Worm (Caenorhabditis elegans): Measurements from ENCODE around the gene paf-2.

paf-2 gene

ce11 chrX:4289805-4290204, 7.7 kb downstream of the paf-2 start:
- TF ChIP-seq unc-62 (GFP tag; optimal IDR thresholded peaks at IDR 0.05), result no peak

ce11 chrX:4285669-4286174, 11.8 kb downstream of the paf-2 start, which contains the start of gene cka-2:
cka-2 (plus strand) TSS chrX:4286124.
- no peak for TF ChIP-seq unc-62 (GFP tag; optimal IDR thresholded peaks at IDR 0.05)

ce11 chrX:4284470-4284869, 13.1 kb downstream of the paf-2 start:
- no peak for TF ChIP-seq unc-62 (GFP tag; optimal IDR thresholded peaks at IDR 0.05)

ce11 chrX:4283989-4284388, 13.6 kb downstream of the paf-2 start, which contains the start of gene ets-10:
ets-10 (plus strand) TSS chrX:4284189.
- no peak for TF ChIP-seq unc-62 (GFP tag; optimal IDR thresholded peaks at IDR 0.05)

ce11 chrX:4282380-4282779, 15.2 kb downstream of the paf-2 start, which contains the start of gene C52B9.19:
C52B9.19 (plus strand) TSS chrX:4282555.
- TF ChIP-seq unc-62 (GFP tag; optimal IDR thresholded peaks at IDR 0.05), result no peak

ce11 chrX:4279294-4279782, 18.2 kb downstream of the paf-2 start, which contains the start of the genes twk-28 and ets-9:
twk-28 (minus strand) TSS chrX:4279344.
ets-9 (plus strand) TSS chrX:4279703.
- no peak for TF ChIP-seq unc-62 (GFP tag; optimal IDR thresholded peaks at IDR 0.05)

ce11 chrX:4274116-4274515, 23.4 kb downstream of the paf-2 start, which contains the start of gene mec-18:
mec-18 (minus strand) TSS chrX:4274216.
- no peak for TF ChIP-seq unc-62 (GFP tag; optimal IDR thresholded peaks at IDR 0.05)

ce11 chrX:4273614-4274013, 23.9 kb downstream of the paf-2 start, which contains the start of gene C52B9.10:
C52B9.10 (plus strand) TSS chrX:4273914.
- TF ChIP-seq unc-62 (GFP tag; optimal IDR thresholded peaks at IDR 0.05), result no peak

ce11 chrX:4268396-4268795, 29.1 kb downstream of the paf-2 start:
- TF ChIP-seq unc-62 (GFP tag; optimal IDR thresholded peaks at IDR 0.05), result no peak

- TF ChIP-seq unc-62 (GFP tag; optimal IDR thresholded peaks at IDR 0.05), result no peak
Measured at ce11 chrX:4266178-4266931, 31.2 kb downstream of the paf-2 start.

- TF ChIP-seq unc-62 (GFP tag; optimal IDR thresholded peaks at IDR 0.05), result no peak
Measured at ce11 chrX:4265283-4265907, 32.1 kb downstream of the paf-2 start, which contains the start of gene coel-1. coel-1 (plus strand) TSS chrX:4265663.

ce11 chrX:4263820-4264219, 33.7 kb downstream of the paf-2 start:
- TF ChIP-seq unc-62 (GFP tag; optimal IDR thresholded peaks at IDR 0.05), result no peak

- TF ChIP-seq unc-62 (GFP tag; optimal IDR thresholded peaks at IDR 0.05), result no peak
Measured at ce11 chrX:4260297-4260696, 37.2 kb downstream of the paf-2 start, which contains the start of gene C52B9.4. C52B9.4 (plus strand) TSS chrX:4260652.

- TF ChIP-seq unc-62 (GFP tag; optimal IDR thresholded peaks at IDR 0.05), result no peak
Measured at ce11 chrX:4256761-4257160, 40.8 kb downstream of the paf-2 start, which contains the start of gene srv-6. srv-6 (plus strand) TSS chrX:4257061.

ce11 chrX:4255366-4255765, 42.2 kb downstream of the paf-2 start:
- TF ChIP-seq unc-62 (GFP tag; optimal IDR thresholded peaks at IDR 0.05), result no peak

ce11 chrX:4254782-4255181, 42.8 kb downstream of the paf-2 start, which contains the start of gene taf-11.1:
taf-11.1 (plus strand) TSS chrX:4255170.
- TF ChIP-seq unc-62 (GFP tag; optimal IDR thresholded peaks at IDR 0.05), result no peak

Data from whole organism, dauer.